Fruit fly (Drosophila melanogaster): ENCODE data around the gene CG12003.

The CG12003 gene

dm6 chr3L:1536487-1537337 lies 28.5 kb upstream of the CG12003 start, which contains the start of the genes CG12091 and pns (continued):
- TF ChIP-seq Chrac-16 (GFP tag; optimal IDR thresholded peaks at IDR 0.05) (peak; percentile 64), GATAe (GFP tag; conservative IDR thresholded peaks at IDR 0.05) (no peak), wdn (GFP tag; IDR thresholded peaks at IDR 0.05) (0 out of 2 replicates have a peak, but pooled peaks have one; percentile 26), CG13123 (GFP tag; optimal IDR thresholded peaks at IDR 0.05) (peak; percentile 46), chinmo (GFP tag; IDR thresholded peaks at IDR 0.05; ENCODE audit: partially characterized antibody) (0 out of 4 replicates have a peak, but pooled peaks have one; percentile 21), Mes4 (GFP tag; optimal IDR thresholded peaks at IDR 0.05) (peak; percentile 62), exex (tag; optimal IDR thresholded peaks at IDR 0.05) (peak; percentile 21), CG15073 (GFP tag; optimal IDR thresholded peaks at IDR 0.05) (no peak), klu (GFP tag; IDR thresholded peaks at IDR 0.05) (peak; percentile 53; the same call in 1 of the 2 replicates), CG3847 (GFP tag; IDR thresholded peaks at IDR 0.05) (peak; percentile 73), jigr1 (GFP tag; IDR thresholded peaks at IDR 0.05) (no peak), CG6813 (GFP tag; optimal IDR thresholded peaks at IDR 0.05) (peak; percentile 31), ERR (GFP tag; optimal IDR thresholded peaks at IDR 0.05) (peak; percentile 63), CG13424 (tag; optimal IDR thresholded peaks at IDR 0.05) (peak; percentile 76), pros (GFP tag; optimal IDR thresholded peaks at IDR 0.05) (no peak), ci (GFP tag; IDR thresholded peaks at IDR 0.05) (peak; percentile 80), sima (GFP tag; optimal IDR thresholded peaks at IDR 0.05) (peak; percentile 40), HmgD (GFP tag; optimal IDR thresholded peaks at IDR 0.05) (no peak), CG1792 (GFP tag; optimal IDR thresholded peaks at IDR 0.05) (peak; percentile 60), lov (optimal IDR thresholded peaks at IDR 0.05) (no peak), lov (GFP tag; IDR thresholded peaks at IDR 0.05) (no peak), CG8924 (tag; optimal IDR thresholded peaks at IDR 0.05) (peak; percentile 79), TFAM (GFP tag; optimal IDR thresholded peaks at IDR 0.05) (no peak), tap (tag; optimal IDR thresholded peaks at IDR 0.05) (peak; percentile 28), CTCF (GFP tag; optimal IDR thresholded peaks at IDR 0.05) (no peak), hth (optimal IDR thresholded peaks at IDR 0.05) (no peak), nau (GFP tag; optimal IDR thresholded peaks at IDR 0.05) (no peak), amos (GFP tag; IDR thresholded peaks at IDR 0.05; ENCODE audit: partially characterized antibody) (peak; percentile 73; the same call in 1 of the 2 replicates), CG7556 (GFP tag; optimal IDR thresholded peaks at IDR 0.05) (peak; percentile 59), Med (GFP tag) (peak; percentile 96), Ptx1 (GFP tag; IDR thresholded peaks at IDR 0.05) (peak; percentile 59), CG3065 (GFP tag; optimal IDR thresholded peaks at IDR 0.05) (peak; percentile 35), dm (GFP tag; optimal IDR thresholded peaks at IDR 0.05) (peak; percentile 61), CG11085 (GFP tag; IDR thresholded peaks at IDR 0.05) (peak; percentile 38; the same call in 1 of the 2 replicates), CG18764 (GFP tag; optimal IDR thresholded peaks at IDR 0.05) (peak; percentile 56), fd96Cb (tag; optimal IDR thresholded peaks at IDR 0.05) (peak; percentile 56), pan (optimal IDR thresholded peaks at IDR 0.05) (no peak), pan (GFP tag; optimal IDR thresholded peaks at IDR 0.05 in 1 of 2, IDR thresholded peaks at IDR 0.05 in 1 of 2) (peak in 1 of 2 experiments; percentile 57), CG4404 (GFP tag; IDR thresholded peaks at IDR 0.05) (no peak), CG12942 (GFP tag; optimal IDR thresholded peaks at IDR 0.05) (peak; percentile 26), CG1603 (tag; optimal IDR thresholded peaks at IDR 0.05) (no peak), Sox100B (GFP tag; optimal IDR thresholded peaks at IDR 0.05) (no peak), fd3F (GFP tag; optimal IDR thresholded peaks at IDR 0.05) (peak; percentile 35), Xrp1 (GFP tag; IDR thresholded peaks at IDR 0.05) (peak; percentile 61; the same call in 1 of the 2 replicates), Adf1 (GFP tag; IDR thresholded peaks at IDR 0.05) (peak; percentile 33; the same call in 1 of the 2 replicates), CG9797 (GFP tag; optimal IDR thresholded peaks at IDR 0.05) (peak; percentile 96), otp (GFP tag; IDR thresholded peaks at IDR 0.05) (peak; percentile 79; the same call in 2 of the 3 replicates), aop (GFP tag; IDR thresholded peaks at IDR 0.05) (no peak), prd (optimal IDR thresholded peaks at IDR 0.05) (no peak), prd (GFP tag; IDR thresholded peaks at IDR 0.05) (peak; percentile 68), bbx (GFP tag; IDR thresholded peaks at IDR 0.05; ENCODE audit: partially characterized antibody) (peak; percentile 27)

Data from whole organism, embryonic.